Worm (Caenorhabditis elegans) whole organism, L4 larva: ENCODE results near the gene R12C12.6.

Source experiments
- D1046.2 ChIP-seq: fragments of 200-800 bp; sonication (Bioruptor generic); IDR thresholded peaks from 2 replicates; pipeline ENCODE4 v1.3.6; 2022; ENCODE audit warnings: missing genetic modification characterization, missing compliant biosample characterization
- F10B5.3 ChIP-seq: sonication (generic microtip); optimal IDR thresholded peaks from 2 replicates; lab custom pipeline; 2016; ENCODE audit warnings: mild to moderate bottlenecking, missing genetic modification characterization, missing compliant biosample characterization
- F26F4.8 ChIP-seq: fragments of 200-800 bp; sonication (Bioruptor generic); conservative IDR thresholded peaks from 2 replicates; pipeline ENCODE4 v1.3.6; 2022; ENCODE audit warnings: missing genetic modification characterization, missing compliant biosample characterization
- T26A8.4 ChIP-seq: fragments of 200-800 bp; sonication (Bioruptor generic); IDR thresholded peaks from 2 replicates; pipeline ENCODE4 v1.3.6; 2022; ENCODE audit warnings: missing genetic modification characterization, missing compliant biosample characterization
- Y48G9A.11 ChIP-seq: fragments of 200-800 bp; sonication (Bioruptor generic); IDR thresholded peaks from 2 replicates; pipeline ENCODE4 v1.3.6; 2022; ENCODE audit warnings: missing genetic modification reagents, missing genetic modification characterization, missing compliant biosample characterization
- ZK337.2 ChIP-seq: fragments of 200-800 bp; sonication (Bioruptor generic); IDR thresholded peaks from 2 replicates; pipeline ENCODE4 v1.3.6; 2022; ENCODE audit warnings: missing genetic modification reagents, missing genetic modification characterization, missing compliant biosample characterization
- arid-1 ChIP-seq: fragments of 200-800 bp; sonication (Bioruptor generic); conservative IDR thresholded peaks from 2 replicates; pipeline ENCODE4 v1.3.6; 2022; ENCODE audit warnings: missing genetic modification reagents, missing genetic modification characterization, missing compliant biosample characterization
- daf-16 ChIP-seq, 3 experiments: sonication (generic microtip); optimal IDR thresholded peaks; 2 replicates each; lab custom pipeline; 2016 to 2017; ENCODE audit warnings: missing genetic modification characterization in 3 of 3, missing genetic modification reagents in 3 of 3, mild to moderate bottlenecking in 2 of 3, missing compliant biosample characterization in 2 of 3, missing biosample characterization in 1 of 3, moderate library complexity in 1 of 3
- dmd-6 ChIP-seq: fragments of 200-800 bp; sonication (Bioruptor generic); IDR thresholded peaks from 2 replicates; pipeline ENCODE4 v1.3.6; 2022; ENCODE audit warnings: missing genetic modification reagents, missing genetic modification characterization, missing compliant biosample characterization
- dmd-8 ChIP-seq: fragments of 200-800 bp; sonication (Bioruptor generic); IDR thresholded peaks from 2 replicates; pipeline ENCODE4 v1.3.6; 2022; ENCODE audit warnings: missing genetic modification characterization, missing compliant biosample characterization
- dpl-1 ChIP-seq: fragments of 150-350 bp; optimal IDR thresholded peaks from 2 replicates; lab custom pipeline; 2014; ENCODE audit warnings: missing biosample characterization, missing genetic modification reagents, missing genetic modification characterization
- duxl-1 ChIP-seq: sonication (generic microtip); optimal IDR thresholded peaks from 2 replicates; lab custom pipeline; 2016; ENCODE audit warnings: mild to moderate bottlenecking, missing genetic modification characterization, moderate library complexity, missing compliant biosample characterization; ENCODE audit not compliant: poor library complexity
- dve-1 ChIP-seq: sonication (generic microtip); optimal IDR thresholded peaks from 2 replicates; lab custom pipeline; 2017; ENCODE audit warnings: antibody characterized with exemption, mild to moderate bottlenecking, missing genetic modification characterization, missing compliant biosample characterization; ENCODE audit not compliant: insufficient read depth
- egl-27 ChIP-seq: sonication (generic microtip); optimal IDR thresholded peaks from 3 replicates; lab custom pipeline; 2017; ENCODE audit warnings: missing biosample characterization, missing genetic modification reagents, missing genetic modification characterization
- egl-43 ChIP-seq: fragments of 200-800 bp; sonication (Bioruptor generic); IDR thresholded peaks from 2 replicates; pipeline ENCODE4 v1.3.6; 2022; ENCODE audit warnings: missing genetic modification reagents, missing genetic modification characterization, missing compliant biosample characterization
- hif-1 ChIP-seq, 2 experiments: sonication (generic microtip); optimal IDR thresholded peaks; 2 replicates each; lab custom pipeline; 2016 to 2017; ENCODE audit warnings: missing compliant biosample characterization in 2 of 2, missing genetic modification characterization in 2 of 2, missing genetic modification reagents in 2 of 2, missing genotype in 2 of 2, mild to moderate bottlenecking in 1 of 2
- hlh-30 ChIP-seq: sonication (generic microtip); optimal IDR thresholded peaks from 2 replicates; lab custom pipeline; 2017; ENCODE audit warnings: antibody characterized with exemption, mild to moderate bottlenecking, missing genetic modification characterization, missing compliant biosample characterization; ENCODE audit not compliant: insufficient read depth
- lim-7 ChIP-seq: fragments of 200-800 bp; sonication (Bioruptor generic); IDR thresholded peaks from 2 replicates; pipeline ENCODE4 v1.3.6; 2022; ENCODE audit warnings: missing genetic modification characterization, missing compliant biosample characterization
- lin-1 ChIP-seq: fragments of 200-800 bp; sonication (Bioruptor generic); IDR thresholded peaks from 2 replicates; pipeline ENCODE4 v1.3.6; 2022; ENCODE audit warnings: missing genetic modification reagents, missing genetic modification characterization, missing compliant biosample characterization
- lin-38 ChIP-seq: fragments of 200-800 bp; sonication (Bioruptor generic); IDR thresholded peaks from 2 replicates; pipeline ENCODE4 v1.3.6; 2022; ENCODE audit warnings: missing genetic modification reagents, missing genetic modification characterization, missing compliant biosample characterization
- lsy-2 ChIP-seq, 2 experiments: fragments of 150-350 bp in 1 of 2; sonication (generic microtip) in 1 of 2; optimal IDR thresholded peaks; 2 replicates each; lab custom pipeline; 2014 to 2017; ENCODE audit warnings: missing biosample characterization in 2 of 2, missing genetic modification characterization in 2 of 2
- madf-5 ChIP-seq, 2 experiments: fragments of 200-800 bp; sonication (Bioruptor generic); IDR thresholded peaks; 2 replicates each; pipeline ENCODE4 v1.3.6; 2022; ENCODE audit warnings: missing compliant biosample characterization in 2 of 2, missing genetic modification characterization in 2 of 2
- mdl-1 ChIP-seq, 2 experiments: fragments of 150-350 bp in 1 of 2; sonication (generic microtip) in 1 of 2; optimal IDR thresholded peaks; 2 replicates each; lab custom pipeline; 2014 to 2017; ENCODE audit warnings: missing biosample characterization in 2 of 2, missing genetic modification characterization in 2 of 2
- mes-2 ChIP-seq: sonication (generic microtip); optimal IDR thresholded peaks from 2 replicates; lab custom pipeline; 2016; ENCODE audit warnings: missing genotype, mild to moderate bottlenecking, missing genetic modification characterization, missing compliant biosample characterization; ENCODE audit not compliant: poor library complexity, severe bottlenecking
- nhr-10 ChIP-seq: fragments of 150-350 bp; optimal IDR thresholded peaks from 2 replicates; lab custom pipeline; 2014; ENCODE audit warnings: missing biosample characterization, missing genetic modification characterization
- nhr-28 ChIP-seq: fragments of 150-350 bp; optimal IDR thresholded peaks from 2 replicates; lab custom pipeline; 2014; ENCODE audit warnings: missing biosample characterization, missing genetic modification characterization
- nhr-6 ChIP-seq: fragments of 150-350 bp; optimal IDR thresholded peaks from 2 replicates; lab custom pipeline; 2014; ENCODE audit warnings: missing biosample characterization, missing genetic modification characterization
- pqm-1 ChIP-seq: sonication (generic microtip); optimal IDR thresholded peaks from 2 replicates; lab custom pipeline; 2017; ENCODE audit warnings: missing biosample characterization, missing genetic modification characterization
- rbr-2 ChIP-seq: sonication (generic microtip); optimal IDR thresholded peaks from 2 replicates; lab custom pipeline; 2016; ENCODE audit warnings: missing genotype, missing genetic modification characterization, missing compliant biosample characterization
- set-16 ChIP-seq: fragments of 200-800 bp; sonication (Bioruptor generic); IDR thresholded peaks from 2 replicates; pipeline ENCODE4 v1.3.6; 2022; ENCODE audit warnings: missing genetic modification reagents, missing genetic modification characterization, missing compliant biosample characterization
- skn-1 ChIP-seq: fragments of 150-350 bp; optimal IDR thresholded peaks from 2 replicates; lab custom pipeline; 2014; ENCODE audit warnings: missing biosample characterization, missing genetic modification characterization
- snpc-1.2 ChIP-seq: fragments of 200-800 bp; sonication (Bioruptor generic); IDR thresholded peaks from 2 replicates; pipeline ENCODE4 v1.3.6; 2022; ENCODE audit warnings: missing genetic modification reagents, missing genetic modification characterization, missing compliant biosample characterization
- unc-130 ChIP-seq: sonication (generic microtip); optimal IDR thresholded peaks from 2 replicates; lab custom pipeline; 2016; ENCODE audit warnings: missing genetic modification reagents, missing genetic modification characterization, missing compliant biosample characterization

The R12C12.6 gene

ce11 chrII:6061495-6061894 lies 13.8 kb upstream of the R12C12.6 start (continued):
- no peak for TF ChIP-seq F26F4.8 (GFP tag; lab: Robert Waterston, UW)
- peak; percentile 92 for TF ChIP-seq ZK337.2 (GFP tag; lab: Robert Waterston, UW)
- peak; percentile 28 for TF ChIP-seq nhr-28 (tag; lab: Kevin White, UChicago)
- TF ChIP-seq unc-130 (GFP tag; lab: Kevin White, UChicago), result peak; percentile 90
- 0 out of 2 replicates have a peak, but pooled peaks have one; percentile 44 for TF ChIP-seq Y48G9A.11 (GFP tag; lab: Robert Waterston, UW)
- TF ChIP-seq duxl-1 (tag; lab: Kevin White, UChicago), result peak; percentile 71
- peak; percentile 52 for TF ChIP-seq rbr-2 (tag; lab: Kevin White, UChicago)
- TF ChIP-seq dmd-6, result peak; percentile 64
- 0 out of 2 replicates have a peak, but pooled peaks have one; percentile 19 for TF ChIP-seq T26A8.4 (GFP tag; lab: Robert Waterston, UW)
- peak; percentile 98 for TF ChIP-seq dpl-1
- peak in 1 of 2 experiments; percentile 88 for TF ChIP-seq hif-1 (tag; optimal IDR thresholded peaks at IDR 0.05; lab: Kevin White, UChicago)
- TF ChIP-seq egl-27 (tag; lab: Kevin White, UChicago), result no peak
- TF ChIP-seq nhr-10, result no peak
- TF ChIP-seq nhr-6 (tag; lab: Kevin White, UChicago), result peak; percentile 51

- TF ChIP-seq skn-1 (no peak), set-16 (GFP tag; lab: Robert Waterston, UW) (no peak), arid-1 (GFP tag; lab: Robert Waterston, UW) (no peak), mdl-1 (tag; optimal IDR thresholded peaks at IDR 0.05; lab: Kevin White, UChicago) (no peak), lin-38 (GFP tag; lab: Robert Waterston, UW) (0 out of 2 replicates have a peak, but pooled peaks have one; percentile 26), pqm-1 (peak; percentile 72), daf-16 (GFP tag; optimal IDR thresholded peaks at IDR 0.05; lab: Kevin White, UChicago) (no peak), daf-16 (tag; optimal IDR thresholded peaks at IDR 0.05; lab: Kevin White, UChicago) (peak; percentile 4), hlh-30 (tag; lab: Kevin White, UChicago) (peak; percentile 30), lsy-2 (tag; optimal IDR thresholded peaks at IDR 0.05; lab: Kevin White, UChicago) (peak in 1 of 2 experiments; percentile 55), nhr-28 (tag; lab: Kevin White, UChicago) (peak; percentile 76), dve-1 (peak; percentile 18), dpl-1 (peak; percentile 51), F10B5.3 (no peak), mes-2 (tag; lab: Kevin White, UChicago) (peak; percentile 70)
- TF ChIP-seq, all 104 proteins: peak for 9
These were observed 8.3 kb upstream of the R12C12.6 start, which contains the start of gene R12C12.7 for ce11 chrII:6055927-6056326. Gene R12C12.7, minus strand, starts transcription at chrII:6055985.

ce11 chrII:6054561-6054960 lies 6.9 kb upstream of the R12C12.6 start:
- TF ChIP-seq D1046.2 (GFP tag; lab: Robert Waterston, UW), result peak; percentile 67; the same call in 1 of the 2 replicates
- 0 out of 2 replicates have a peak, but pooled peaks have one; percentile 23 for TF ChIP-seq lin-1 (GFP tag; lab: Robert Waterston, UW)
- TF ChIP-seq Y48G9A.11 (GFP tag; lab: Robert Waterston, UW), result peak; percentile 49; the same call in 1 of the 2 replicates
- TF ChIP-seq madf-5 (GFP tag; IDR thresholded peaks at IDR 0.05; lab: Robert Waterston, UW), result 0 out of 4 replicates have a peak, but pooled peaks of 1 of the 2 experiments have one; percentile 26
- TF ChIP-seq lim-7 (GFP tag; lab: Robert Waterston, UW), result 0 out of 2 replicates have a peak, but pooled peaks have one; percentile 58
- 0 out of 2 replicates have a peak, but pooled peaks have one; percentile 15 for TF ChIP-seq egl-43
- peak; percentile 65 for TF ChIP-seq lin-38 (GFP tag; lab: Robert Waterston, UW)
- TF ChIP-seq snpc-1.2, result peak; percentile 65; the same call in 1 of the 2 replicates
- 0 out of 2 replicates have a peak, but pooled peaks have one; percentile 43 for TF ChIP-seq arid-1 (GFP tag; lab: Robert Waterston, UW)
- 0 out of 2 replicates have a peak, but pooled peaks have one; percentile 31 for TF ChIP-seq F26F4.8 (GFP tag; lab: Robert Waterston, UW)
- 0 out of 2 replicates have a peak, but pooled peaks have one; percentile 63 for TF ChIP-seq dmd-8 (GFP tag; lab: Robert Waterston, UW)
